Fruit fly (Drosophila melanogaster) whole organism, embryonic: ENCODE data around the gene Klp64D.

ENCODE experiments used
- C15 ChIP-seq: fragments of 200-800 bp; sonication (Bioruptor generic); IDR thresholded peaks from 3 replicates; pipeline ENCODE4 v1.3.6; 2022; ENCODE audit warnings: missing biosample characterization, missing genetic modification characterization
- CG4820 ChIP-seq: fragments of 200-800 bp; sonication (Bioruptor generic); optimal IDR thresholded peaks from 3 replicates; lab custom pipeline; 2016; ENCODE audit warnings: missing biosample characterization, missing genetic modification characterization
- Lim3 ChIP-seq: fragments of 200-800 bp; sonication (Bioruptor generic); IDR thresholded peaks from 2 replicates; pipeline ENCODE4 v1.3.6; 2022; ENCODE audit warnings: missing biosample characterization, missing genetic modification characterization
- bbx ChIP-seq: fragments of 200-800 bp; sonication (Bioruptor generic); IDR thresholded peaks from 2 replicates; pipeline ENCODE4 v1.3.6; 2022; ENCODE audit warnings: missing biosample characterization, missing genetic modification characterization; ENCODE audit not compliant: partially characterized antibody
- ci ChIP-seq: fragments of 200-800 bp; sonication (Bioruptor generic); IDR thresholded peaks from 3 replicates; pipeline ENCODE4 v1.3.6; 2022; ENCODE audit warnings: missing biosample characterization, missing genetic modification characterization
- dan ChIP-seq: fragments of 200-800 bp; sonication (Bioruptor generic); IDR thresholded peaks from 2 replicates; pipeline ENCODE4 v1.3.6; 2022; ENCODE audit warnings: missing biosample characterization, missing genetic modification characterization
- dysf ChIP-seq: fragments of 200-800 bp; sonication (Bioruptor generic); IDR thresholded peaks from 3 replicates; pipeline ENCODE4 v1.3.6; 2022; ENCODE audit warnings: missing biosample characterization, missing genetic modification characterization
- psq ChIP-seq: fragments of 200-800 bp; sonication (Bioruptor generic); optimal IDR thresholded peaks from 2 replicates; lab custom pipeline; 2017; ENCODE audit warnings: missing biosample characterization, missing genetic modification characterization
- so ChIP-seq: fragments of 200-800 bp; sonication (Bioruptor generic); IDR thresholded peaks from 3 replicates; pipeline ENCODE4 v1.3.6; 2022; ENCODE audit warnings: missing biosample characterization, missing genetic modification characterization
- wek ChIP-seq: fragments of 200-800 bp; sonication (Bioruptor generic); optimal IDR thresholded peaks from 3 replicates; lab custom pipeline; 2018; ENCODE audit warnings: missing biosample characterization, mild to moderate bottlenecking, missing genetic modification characterization, moderate library complexity

DNA sequence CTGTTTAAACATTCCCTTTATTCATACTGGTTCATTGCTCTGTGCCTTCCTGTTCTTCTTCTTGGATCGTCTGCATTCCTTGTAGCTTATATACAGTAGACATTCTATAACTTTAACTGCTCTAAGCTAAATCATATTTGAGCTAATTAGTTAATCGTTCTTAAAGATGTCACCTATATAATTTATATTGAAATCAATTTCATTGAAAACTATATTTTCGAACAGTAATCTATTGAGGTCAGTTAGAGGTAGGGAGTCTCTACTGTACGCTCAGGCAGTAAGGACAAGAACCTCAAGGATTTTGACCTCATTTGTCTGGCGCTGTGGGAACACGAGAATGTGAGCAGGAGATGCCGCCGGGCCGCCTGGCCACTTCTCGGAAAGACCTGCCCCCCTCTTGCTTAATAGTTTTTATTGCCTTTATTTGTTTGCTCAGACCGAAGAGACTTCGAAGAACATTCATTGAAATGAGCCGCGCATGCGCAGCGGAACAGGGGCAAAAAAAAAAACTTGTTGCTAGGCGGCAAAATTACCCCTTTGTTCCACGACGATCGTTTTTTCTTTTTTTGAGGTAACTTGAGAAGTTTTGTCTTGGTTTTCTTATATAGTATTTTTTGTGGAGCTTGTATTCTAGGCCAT, 6.4 kb downstream of the Klp64D start:
- TF ChIP-seq dysf (GFP tag; lab: Robert Waterston, UW) (no peak), dan (GFP tag; lab: Robert Waterston, UW) (no peak; the same call in 1 of the 2 replicates), psq (GFP tag; lab: Kevin White, UChicago) (no peak), bbx (GFP tag; lab: Robert Waterston, UW) (no peak), ci (GFP tag; lab: Robert Waterston, UW) (no peak), Lim3 (GFP tag; lab: Robert Waterston, UW) (no peak), C15 (GFP tag; lab: Robert Waterston, UW) (no peak), so (GFP tag; lab: Robert Waterston, UW) (no peak), wek (GFP tag; lab: Kevin White, UChicago) (no peak), CG4820 (GFP tag; lab: Kevin White, UChicago) (peak; percentile 38)
